Fruit fly (Drosophila melanogaster): ENCODE results near the gene wat.
A peak's percentile ranks its signal among the peaks of the same experiment; 100 is the strongest.

wat gene

DNA sequence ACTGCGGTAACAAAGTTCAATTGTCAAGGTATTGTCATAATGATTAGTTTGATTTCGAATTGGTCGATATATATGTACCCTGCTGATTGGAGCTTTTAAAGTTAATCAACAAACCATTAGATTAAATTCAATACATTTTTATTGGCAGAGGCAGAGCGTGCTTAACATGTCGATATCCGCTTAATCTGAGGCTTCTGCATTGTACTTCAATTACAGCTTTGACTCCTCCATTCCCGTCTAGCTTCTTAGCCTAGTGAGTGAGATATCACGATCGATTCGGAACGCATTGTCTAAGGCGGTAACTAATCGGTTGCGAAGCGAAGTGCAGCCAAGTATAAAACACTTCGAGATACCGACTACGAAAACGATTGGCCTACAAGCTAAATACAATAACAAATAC is 12.3 kb upstream of the wat start, which contains the start of gene Ssl2:
Gene Ssl2 (minus strand): TSS at position 101 of the 400 bp plus-strand sequence.
- no peak for TF ChIP-seq jim (GFP tag; optimal IDR thresholded peaks at IDR 0.05)
- no peak for TF ChIP-seq pan (optimal IDR thresholded peaks at IDR 0.05)
- no peak for TF ChIP-seq GATAd (GFP tag; optimal IDR thresholded peaks at IDR 0.05)
- TF ChIP-seq Abd-B (GFP tag; optimal IDR thresholded peaks at IDR 0.05), result no peak
- TF ChIP-seq Hr83 (GFP tag; optimal IDR thresholded peaks at IDR 0.05; ENCODE audit: poor library complexity, severe bottlenecking), result no peak
- TF ChIP-seq brk (GFP tag; optimal IDR thresholded peaks at IDR 0.05), result no peak
- TF ChIP-seq Myc (optimal IDR thresholded peaks at IDR 0.05), result no peak
- TF ChIP-seq Hnf4 (GFP tag; optimal IDR thresholded peaks at IDR 0.05), result no peak
- no peak for TF ChIP-seq br (GFP tag; optimal IDR thresholded peaks at IDR 0.05)

DNA sequence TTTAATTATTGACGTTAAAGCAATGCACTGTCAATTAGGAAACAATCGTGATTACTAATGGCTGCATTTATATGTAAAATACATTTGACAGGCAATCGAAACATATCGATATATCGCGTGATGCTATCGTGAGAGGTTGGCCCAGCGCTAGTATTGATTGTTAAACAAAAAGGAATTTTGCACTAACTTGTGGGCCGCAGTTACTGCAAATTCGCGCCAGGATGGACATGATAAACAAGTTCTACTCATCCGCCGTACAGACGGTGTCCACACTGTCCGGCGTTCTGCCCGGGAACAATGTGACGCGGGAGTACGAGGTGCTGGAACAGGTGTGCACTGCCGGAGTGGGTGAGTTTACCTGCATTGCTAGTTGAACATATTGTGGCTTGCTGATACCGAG is 6.9 kb upstream of the wat start, which contains the start of the genes eIF4E6 and CG1951:
Gene eIF4E6 (minus strand): TSS at position 53 of the 400 bp plus-strand sequence.
Gene CG1951 (plus strand): TSS at position 115 of the 400 bp plus-strand sequence.
- TF ChIP-seq lola (GFP tag; optimal IDR thresholded peaks at IDR 0.05) (no peak), Myc (optimal IDR thresholded peaks at IDR 0.05) (no peak), h (GFP tag; optimal IDR thresholded peaks at IDR 0.05) (peak; percentile 25), Hr83 (GFP tag; optimal IDR thresholded peaks at IDR 0.05; ENCODE audit: poor library complexity, severe bottlenecking) (peak; percentile 19), tai (GFP tag; optimal IDR thresholded peaks at IDR 0.05) (no peak), ey (GFP tag; optimal IDR thresholded peaks at IDR 0.05) (no peak), GATAd (GFP tag; optimal IDR thresholded peaks at IDR 0.05) (no peak), Vsx2 (GFP tag; optimal IDR thresholded peaks at IDR 0.05; ENCODE audit: partially characterized antibody) (no peak), pan (optimal IDR thresholded peaks at IDR 0.05) (no peak), N (GFP tag; optimal IDR thresholded peaks at IDR 0.05) (no peak), Sp1 (GFP tag; optimal IDR thresholded peaks at IDR 0.05) (no peak), br (GFP tag; optimal IDR thresholded peaks at IDR 0.05) (no peak), rgr (GFP tag; optimal IDR thresholded peaks at IDR 0.05) (no peak), fru (GFP tag; optimal IDR thresholded peaks at IDR 0.05) (no peak), Rel (GFP tag; optimal IDR thresholded peaks at IDR 0.05) (no peak), Rel (tag; optimal IDR thresholded peaks at IDR 0.05) (peak; percentile 28), dl (GFP tag; optimal IDR thresholded peaks at IDR 0.05; ENCODE audit: insufficient read depth in 1 of 2, partially characterized antibody in 2 of 2) (no peak), dsf (GFP tag; optimal IDR thresholded peaks at IDR 0.05; ENCODE audit: borderline replicate concordance) (no peak), Abd-B (GFP tag; optimal IDR thresholded peaks at IDR 0.05) (no peak), Hnf4 (GFP tag; optimal IDR thresholded peaks at IDR 0.05) (no peak), Mio (GFP tag; optimal IDR thresholded peaks at IDR 0.05) (no peak), Dif (GFP tag; optimal IDR thresholded peaks at IDR 0.05; ENCODE audit: partially characterized antibody) (no peak), HLH106 (tag; optimal IDR thresholded peaks at IDR 0.05) (no peak), CG32264 (GFP tag; optimal IDR thresholded peaks at IDR 0.05) (no peak), brk (GFP tag; optimal IDR thresholded peaks at IDR 0.05) (no peak), OdsH (GFP tag; optimal IDR thresholded peaks at IDR 0.05) (no peak)

DNA sequence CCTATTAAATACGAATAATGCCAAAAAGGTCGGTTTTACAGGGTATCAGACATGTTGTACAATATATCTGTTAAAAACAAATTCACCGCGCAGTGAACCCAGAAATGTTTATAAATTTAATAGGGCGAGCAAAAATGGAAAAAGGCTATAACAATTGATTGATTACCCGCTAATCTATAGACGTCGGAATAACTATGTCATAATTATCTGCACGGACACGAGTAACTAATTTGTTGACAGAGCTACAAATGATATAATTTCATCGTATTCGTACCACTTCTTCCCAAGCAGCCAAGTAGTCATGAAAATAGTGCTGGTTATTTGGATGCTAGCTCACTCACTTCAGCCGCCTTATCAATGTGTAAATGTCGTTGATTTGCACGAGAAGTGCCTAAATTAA is 4.5 kb upstream of the wat start, which contains the start of gene CG14518:
Gene CG14518 (plus strand): TSS at position 301 of the 400 bp plus-strand sequence.
- TF ChIP-seq N (GFP tag; optimal IDR thresholded peaks at IDR 0.05) (no peak), Hr78 (GFP tag; optimal IDR thresholded peaks at IDR 0.05) (no peak), Abd-B (GFP tag; optimal IDR thresholded peaks at IDR 0.05) (no peak), Hnf4 (GFP tag; optimal IDR thresholded peaks at IDR 0.05) (no peak), woc (GFP tag; optimal IDR thresholded peaks at IDR 0.05) (no peak), sage (GFP tag; optimal IDR thresholded peaks at IDR 0.05) (no peak), psq (GFP tag; optimal IDR thresholded peaks at IDR 0.05) (no peak), dl (GFP tag; optimal IDR thresholded peaks at IDR 0.05; ENCODE audit: insufficient read depth in 1 of 2, partially characterized antibody in 2 of 2) (no peak), CrebA (GFP tag; optimal IDR thresholded peaks at IDR 0.05; ENCODE audit: borderline replicate concordance) (no peak), Dfd (GFP tag; optimal IDR thresholded peaks at IDR 0.05) (no peak), OdsH (GFP tag; optimal IDR thresholded peaks at IDR 0.05) (no peak), pan (optimal IDR thresholded peaks at IDR 0.05) (no peak), GATAd (GFP tag; optimal IDR thresholded peaks at IDR 0.05) (no peak), HLH106 (tag; optimal IDR thresholded peaks at IDR 0.05) (no peak)

DNA sequence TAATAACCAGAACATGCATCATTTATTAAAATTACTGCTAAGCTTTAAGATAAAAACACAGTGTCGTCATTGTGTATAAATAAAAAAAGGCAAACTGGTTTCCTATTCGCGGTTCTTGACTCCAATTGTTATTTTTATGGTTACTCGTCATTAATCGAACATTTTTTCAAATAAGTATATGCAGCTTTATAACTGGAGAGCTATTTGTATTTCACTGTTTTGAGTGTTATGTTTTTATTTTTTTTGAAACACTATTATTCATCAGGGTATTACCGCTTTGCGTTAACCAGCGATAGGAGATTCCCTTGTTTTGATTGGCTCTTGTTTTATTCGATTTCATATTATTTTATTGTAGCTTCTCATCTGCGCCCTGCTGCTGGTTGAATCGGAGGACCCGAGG is 9.1 kb downstream of the wat start:
- TF ChIP-seq usp (GFP tag; optimal IDR thresholded peaks at IDR 0.05), result no peak
- TF ChIP-seq dmrt93B (GFP tag; optimal IDR thresholded peaks at IDR 0.05), result no peak

All from whole organism, wandering third instar larva.